Fruit fly (Drosophila melanogaster): ENCODE data around the gene Taf10b.

- no peak for TF ChIP-seq CG8478 (optimal IDR thresholded peaks at IDR 0.05)
- no peak for TF ChIP-seq CTCF (optimal IDR thresholded peaks at IDR 0.05)
Measured at dm6 chr2L:2800956-2801776, 33.5 kb upstream of the Taf10b start.
